Fruit fly (Drosophila melanogaster): Measurements from ENCODE around the gene TwdlF.
"Not testable (repeated sequence)": the region's sequence is repeated elsewhere in the genome, so short reads cannot be mapped to it uniquely, and the experiment has no call there.

Gene TwdlF

DNA sequence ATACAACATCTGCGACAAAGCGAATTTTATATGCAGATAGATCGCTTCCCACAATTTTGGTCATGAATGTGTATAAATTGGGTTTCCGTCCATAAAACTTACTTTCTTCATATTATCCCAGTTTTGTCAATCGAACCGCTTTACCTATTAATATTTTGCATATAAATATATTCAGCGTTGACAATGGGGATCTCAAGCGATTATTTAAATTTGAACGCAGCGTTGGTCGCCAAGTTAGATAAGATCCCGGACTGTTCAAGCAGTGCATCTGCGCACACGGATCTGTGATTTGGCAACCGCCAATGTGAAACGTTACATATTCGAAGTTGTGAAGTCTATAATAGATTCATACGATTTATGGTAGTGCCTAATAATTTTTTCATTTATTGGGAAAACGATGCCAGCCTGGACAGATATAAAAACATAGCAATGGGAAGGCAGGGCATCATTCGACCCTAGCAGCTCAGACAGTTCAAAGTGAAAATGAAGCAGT lies at the start of gene TwdlF:
TwdlF (plus strand) TSS at position 443 of the 493 bp plus-strand sequence.
- no peak for TF ChIP-seq fd96Ca (GFP tag; IDR thresholded peaks at IDR 0.05)
- TF ChIP-seq CG34367 (tag; optimal IDR thresholded peaks at IDR 0.05): no peak
- TF ChIP-seq rn (GFP tag; IDR thresholded peaks at IDR 0.05): no peak
- TF ChIP-seq CG15710 (tag; optimal IDR thresholded peaks at IDR 0.05): no peak
- no peak for TF ChIP-seq gl (tag; optimal IDR thresholded peaks at IDR 0.05)
- no peak for TF ChIP-seq EcR (GFP tag; optimal IDR thresholded peaks at IDR 0.05)
- TF ChIP-seq Snoo (tag; optimal IDR thresholded peaks at IDR 0.05): no peak

DNA sequence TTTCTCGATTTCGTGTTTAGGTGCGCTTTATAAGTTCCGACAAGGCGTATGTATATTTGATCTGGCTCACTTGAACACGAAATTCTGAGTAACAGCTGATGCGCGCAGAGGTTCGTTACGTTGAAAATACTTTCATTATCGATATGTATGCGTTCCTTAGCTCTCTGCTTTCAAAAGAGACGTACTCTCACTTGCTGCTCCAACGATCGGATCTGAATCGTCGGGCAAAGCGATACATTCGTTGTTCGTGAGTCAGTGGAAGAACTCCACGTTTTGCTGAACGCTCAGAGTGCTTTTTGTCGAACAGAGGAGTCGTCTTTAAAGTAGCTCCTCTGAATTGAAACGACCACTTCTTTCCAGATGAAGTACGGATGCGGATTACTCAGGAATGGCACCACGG lies 49.8 kb upstream of the TwdlF start, which contains the start of gene beta-Man:
beta-Man (plus strand) TSS at position 152 of the 400 bp plus-strand sequence.
- TF ChIP-seq CG14655 (GFP tag; optimal IDR thresholded peaks at IDR 0.05) (peak; percentile 12), Pif1A (GFP tag; optimal IDR thresholded peaks at IDR 0.05) (peak; percentile 23), fd96Ca (GFP tag; IDR thresholded peaks at IDR 0.05) (no peak), D1 (tag; optimal IDR thresholded peaks at IDR 0.05) (peak; percentile 24), CG12605 (GFP tag; IDR thresholded peaks at IDR 0.05) (0 out of 2 replicates have a peak, but pooled peaks have one; percentile 23), CG8301 (tag; optimal IDR thresholded peaks at IDR 0.05) (no peak)

DNA sequence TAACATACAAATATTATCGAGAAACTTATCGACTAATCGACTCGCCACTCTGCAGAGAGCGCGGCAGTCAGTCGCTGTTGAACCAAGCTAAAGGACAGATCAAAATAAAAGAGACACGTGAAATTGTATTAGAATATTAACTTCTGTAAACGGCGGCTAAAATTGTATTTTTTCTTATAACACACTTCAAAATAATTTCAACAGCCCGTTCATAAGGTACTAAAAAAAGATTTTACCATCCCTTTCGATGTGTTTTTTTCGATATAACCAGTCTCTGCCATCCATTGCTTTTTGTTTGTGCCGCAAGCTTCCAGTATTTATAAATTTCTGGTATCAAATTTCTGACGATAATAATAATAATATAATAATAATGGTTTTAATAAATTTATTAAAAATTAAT lies 35.3 kb upstream of the TwdlF start, which contains the start of gene aux:
aux (plus strand) TSS at position 301 of the 400 bp plus-strand sequence.
- not testable (repeated sequence) for TF ChIP-seq CG34367 (tag; optimal IDR thresholded peaks at IDR 0.05); fd96Ca (GFP tag; IDR thresholded peaks at IDR 0.05); CG9948 (tag; optimal IDR thresholded peaks at IDR 0.05)

DNA sequence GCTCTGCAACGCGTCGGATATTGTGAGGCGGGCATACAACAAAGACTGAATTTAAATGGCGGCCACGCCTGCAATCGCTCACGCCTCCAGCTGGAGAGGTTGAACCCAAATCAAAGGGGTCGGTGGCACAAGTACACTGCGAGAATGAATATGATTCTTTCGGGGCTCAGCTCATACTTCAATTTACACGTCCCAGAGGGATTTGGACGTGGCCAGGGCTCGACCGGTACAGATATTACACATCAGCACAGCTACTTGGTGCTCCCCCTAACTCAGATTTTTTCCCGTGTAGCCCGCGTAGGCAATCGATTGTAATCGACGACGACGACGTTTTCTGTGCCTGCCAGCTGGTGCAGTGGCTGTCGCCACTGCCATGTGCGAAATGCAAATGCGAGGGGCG lies 32.8 kb upstream of the TwdlF start:
- TF ChIP-seq CG13204 (GFP tag; optimal IDR thresholded peaks at IDR 0.05): peak; percentile 70
- TF ChIP-seq Pif1A (GFP tag; optimal IDR thresholded peaks at IDR 0.05): peak; percentile 93
- TF ChIP-seq CG17806 (tag; optimal IDR thresholded peaks at IDR 0.05): peak; percentile 83
- peak; percentile 76 for TF ChIP-seq Pif1B (GFP tag; optimal IDR thresholded peaks at IDR 0.05)
- TF ChIP-seq EcR (GFP tag; optimal IDR thresholded peaks at IDR 0.05): peak; percentile 93
- peak; percentile 88 for TF ChIP-seq CG8159 (tag; optimal IDR thresholded peaks at IDR 0.05)
- TF ChIP-seq gl (tag; optimal IDR thresholded peaks at IDR 0.05): peak; percentile 81
- peak; percentile 97 for TF ChIP-seq fd96Ca (GFP tag; IDR thresholded peaks at IDR 0.05)
- TF ChIP-seq CG12605 (GFP tag; IDR thresholded peaks at IDR 0.05): peak; percentile 84
- peak; percentile 77 for TF ChIP-seq CG14655 (GFP tag; optimal IDR thresholded peaks at IDR 0.05)
- peak; percentile 83 for TF ChIP-seq CG9948 (tag; optimal IDR thresholded peaks at IDR 0.05)
- peak; percentile 94 for TF ChIP-seq Ets98B (GFP tag; IDR thresholded peaks at IDR 0.05)
- peak; percentile 96 for TF ChIP-seq CG4496 (GFP tag; IDR thresholded peaks at IDR 0.05)
- peak; percentile 84 for TF ChIP-seq Snoo (tag; optimal IDR thresholded peaks at IDR 0.05)
- TF ChIP-seq CG34367 (tag; optimal IDR thresholded peaks at IDR 0.05): peak; percentile 86
- peak; percentile 93 for TF ChIP-seq rn (GFP tag; IDR thresholded peaks at IDR 0.05)
- peak; percentile 6 for TF ChIP-seq D1 (tag; optimal IDR thresholded peaks at IDR 0.05)
- TF ChIP-seq CG10348 (GFP tag; IDR thresholded peaks at IDR 0.05): peak; percentile 81
- TF ChIP-seq CG8301 (tag; optimal IDR thresholded peaks at IDR 0.05): peak; percentile 73
- TF ChIP-seq CG15710 (tag; optimal IDR thresholded peaks at IDR 0.05): peak; percentile 92
- TF ChIP-seq CG32121 (GFP tag; IDR thresholded peaks at IDR 0.05): peak; percentile 93

DNA sequence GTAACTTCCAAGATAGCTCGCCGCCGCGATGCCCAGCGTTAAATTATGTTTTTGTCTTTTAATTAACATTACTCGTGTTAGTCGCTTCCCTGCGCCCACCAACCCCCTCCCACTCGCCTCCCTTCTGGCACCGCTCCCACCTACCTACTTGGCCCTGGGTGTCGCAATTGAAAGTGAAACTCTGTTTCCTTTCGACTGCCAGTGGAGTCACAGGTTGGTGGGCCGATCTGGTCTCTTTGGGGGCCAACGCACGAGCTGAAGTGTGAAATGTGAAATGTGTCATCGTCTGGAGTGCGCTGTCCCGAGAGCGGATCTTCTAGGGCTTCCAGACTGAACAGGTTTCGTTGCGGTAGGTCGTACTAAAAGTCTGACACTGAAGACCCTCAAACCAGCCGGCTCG lies 32.2 kb upstream of the TwdlF start:
- TF ChIP-seq D1 (tag; optimal IDR thresholded peaks at IDR 0.05): no peak
- TF ChIP-seq gl (tag; optimal IDR thresholded peaks at IDR 0.05): peak; percentile 48
- peak; percentile 54 for TF ChIP-seq EcR (GFP tag; optimal IDR thresholded peaks at IDR 0.05)
- TF ChIP-seq Ets98B (GFP tag; IDR thresholded peaks at IDR 0.05): no peak

DNA sequence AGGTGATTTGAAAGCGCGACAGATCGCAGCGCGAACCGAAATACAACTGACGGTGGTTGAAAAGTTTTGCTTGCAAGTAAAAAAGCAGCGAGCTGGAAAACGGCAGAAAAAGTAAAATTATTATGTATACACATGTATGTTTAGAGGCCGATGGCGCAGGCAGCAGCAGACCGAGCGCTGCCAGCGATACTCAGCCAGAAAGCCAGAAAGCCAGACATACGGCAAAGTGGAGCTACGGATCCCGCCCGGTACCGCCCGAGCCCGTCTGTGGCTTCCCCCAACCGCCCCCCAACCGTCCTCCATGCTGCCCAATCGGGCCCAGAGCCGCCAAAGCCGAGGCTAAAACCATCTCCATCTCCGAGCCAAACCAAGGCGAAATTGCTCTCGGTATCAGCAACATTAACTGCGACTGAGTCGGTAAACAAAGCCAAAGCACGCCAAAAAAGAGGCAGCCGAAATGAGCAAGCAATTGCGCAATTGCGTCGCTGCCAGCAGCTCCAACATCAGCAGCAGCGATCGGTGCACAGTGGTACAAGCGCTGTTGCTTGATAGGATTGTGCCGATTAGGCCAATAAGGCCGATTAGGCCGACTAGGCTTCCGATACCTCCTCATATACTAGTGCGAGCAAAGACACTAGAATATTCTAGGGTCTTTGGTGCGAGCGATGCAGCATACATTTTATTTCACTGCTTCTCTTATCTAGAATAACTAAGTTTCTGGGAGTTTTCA lies 31.4 kb upstream of the TwdlF start, which contains the start of gene CG14636:
CG14636 (minus strand) TSS at position 51 of the 730 bp plus-strand sequence.
- TF ChIP-seq CG13204 (GFP tag; optimal IDR thresholded peaks at IDR 0.05): peak; percentile 24
- peak; percentile 46 for TF ChIP-seq CG15710 (tag; optimal IDR thresholded peaks at IDR 0.05)
- peak; percentile 56 for TF ChIP-seq Pif1B (GFP tag; optimal IDR thresholded peaks at IDR 0.05)
- peak; percentile 19 for TF ChIP-seq CG9948 (tag; optimal IDR thresholded peaks at IDR 0.05)
- no peak for TF ChIP-seq CG14655 (GFP tag; optimal IDR thresholded peaks at IDR 0.05)
- peak; percentile 33 for TF ChIP-seq CG8159 (tag; optimal IDR thresholded peaks at IDR 0.05)
- TF ChIP-seq Pif1A (GFP tag; optimal IDR thresholded peaks at IDR 0.05): peak; percentile 78
- TF ChIP-seq CG4496 (GFP tag; IDR thresholded peaks at IDR 0.05): peak; percentile 51; the same call in 2 of the 3 replicates
- peak; percentile 35 for TF ChIP-seq CG17806 (tag; optimal IDR thresholded peaks at IDR 0.05)
- TF ChIP-seq CG10348 (GFP tag; IDR thresholded peaks at IDR 0.05): no peak
- peak; percentile 36; the same call in 1 of the 2 replicates for TF ChIP-seq rn (GFP tag; IDR thresholded peaks at IDR 0.05)
- TF ChIP-seq CG34367 (tag; optimal IDR thresholded peaks at IDR 0.05): no peak
- peak; percentile 63 for TF ChIP-seq Snoo (tag; optimal IDR thresholded peaks at IDR 0.05)
- TF ChIP-seq Ets98B (GFP tag; IDR thresholded peaks at IDR 0.05): peak; percentile 65
- peak; percentile 83 for TF ChIP-seq fd96Ca (GFP tag; IDR thresholded peaks at IDR 0.05)
- TF ChIP-seq CG8301 (tag; optimal IDR thresholded peaks at IDR 0.05): no peak
- TF ChIP-seq D1 (tag; optimal IDR thresholded peaks at IDR 0.05): no peak
- peak; percentile 81; the same call in 1 of the 2 replicates for TF ChIP-seq CG32121 (GFP tag; IDR thresholded peaks at IDR 0.05)
